Worm (Caenorhabditis elegans) whole organism, L1 larva: ENCODE results near the gene rer-1.
A peak's percentile ranks its signal among the peaks of the same experiment; 100 is the strongest.

ENCODE experiments used
- C16A3.4 ChIP-seq: fragments of 150-350 bp; optimal IDR thresholded peaks from 2 replicates; lab custom pipeline; 2014; ENCODE audit warnings: missing biosample characterization, missing genetic modification characterization
- aha-1 ChIP-seq: fragments of 150-350 bp; optimal IDR thresholded peaks from 2 replicates; lab custom pipeline; 2014; ENCODE audit warnings: missing biosample characterization, missing genetic modification characterization
- aly-2 ChIP-seq: fragments of 150-350 bp; optimal IDR thresholded peaks from 2 replicates; lab custom pipeline; 2014; ENCODE audit warnings: missing biosample characterization, missing genetic modification characterization
- ama-1 ChIP-seq: fragments of 150-350 bp; optimal IDR thresholded peaks from 2 replicates; lab custom pipeline; 2014
- blmp-1 ChIP-seq: fragments of 150-350 bp; optimal IDR thresholded peaks from 2 replicates; lab custom pipeline; 2014; ENCODE audit warnings: missing biosample characterization, missing genetic modification characterization
- ceh-63 ChIP-seq: fragments of 200-800 bp; sonication (Bioruptor generic); optimal IDR thresholded peaks from 2 replicates; lab custom pipeline; 2018; ENCODE audit warnings: mild to moderate bottlenecking, missing genetic modification characterization, missing compliant biosample characterization
- ceh-90 ChIP-seq: sonication (generic microtip); optimal IDR thresholded peaks from 2 replicates; lab custom pipeline; 2016; ENCODE audit warnings: missing genetic modification characterization, missing compliant biosample characterization
- efl-1 ChIP-seq, 4 experiments: fragments of 150-350 bp; optimal IDR thresholded peaks in 3 of 4; peaks in 1 of 4; 1 replicate in 1 of 4; 2 replicates in 3 of 4; lab custom pipeline; 2014; ENCODE audit warnings: missing biosample characterization in 2 of 4, missing genetic modification characterization in 2 of 4, missing genetic modification reagents in 2 of 4
- efl-3 ChIP-seq: fragments of 200-800 bp; sonication (Bioruptor generic); optimal IDR thresholded peaks from 2 replicates; lab custom pipeline; 2018; ENCODE audit warnings: mild to moderate bottlenecking, missing genetic modification characterization, missing compliant biosample characterization
- egl-27 ChIP-seq, 2 experiments: fragments of 150-350 bp in 1 of 2; sonication (generic microtip); optimal IDR thresholded peaks; 3 replicates each; lab custom pipeline; 2017 to 2018; ENCODE audit warnings: missing biosample characterization in 2 of 2, missing genetic modification characterization in 2 of 2, missing genetic modification reagents in 2 of 2
- elt-3 ChIP-seq, 6 experiments: fragments of 150-350 bp in 1 of 6; sonication (generic microtip); optimal IDR thresholded peaks; 2 replicates each; lab custom pipeline; 2017 to 2018; ENCODE audit warnings: missing biosample characterization in 6 of 6, missing genetic modification characterization in 6 of 6, inconsistent platforms in 1 of 6
- fkh-8 ChIP-seq: sonication (generic microtip); optimal IDR thresholded peaks from 2 replicates; lab custom pipeline; 2016; ENCODE audit warnings: mild to moderate bottlenecking, missing genetic modification characterization, missing compliant biosample characterization
- grh-1 ChIP-seq: fragments of 200-800 bp; sonication (Bioruptor generic); IDR thresholded peaks from 2 replicates; pipeline ENCODE4 v1.3.6; 2022; ENCODE audit warnings: missing genetic modification reagents, missing genetic modification characterization, missing compliant biosample characterization
- isw-1 ChIP-seq: fragments of 200-800 bp; sonication (Bioruptor generic); IDR thresholded peaks from 2 replicates; pipeline ENCODE4 v1.3.6; 2022; ENCODE audit warnings: missing genetic modification characterization, missing compliant biosample characterization
- jun-1 ChIP-seq: fragments of 150-350 bp; optimal IDR thresholded peaks from 2 replicates; lab custom pipeline; 2014; ENCODE audit warnings: missing biosample characterization, missing genetic modification reagents, missing genetic modification characterization
- lin-13 ChIP-seq: fragments of 150-350 bp; optimal IDR thresholded peaks from 2 replicates; lab custom pipeline; 2014; ENCODE audit warnings: missing biosample characterization, missing genetic modification reagents, missing genetic modification characterization
- lin-14 ChIP-seq: fragments of 200-800 bp; sonication (Bioruptor generic); optimal IDR thresholded peaks from 2 replicates; lab custom pipeline; 2018; ENCODE audit warnings: mild to moderate bottlenecking, missing genetic modification characterization, moderate library complexity, missing compliant biosample characterization
- lin-15B ChIP-seq: fragments of 150-350 bp; sonication (generic microtip); optimal IDR thresholded peaks from 3 replicates; lab custom pipeline; 2014; ENCODE audit warnings: missing biosample characterization, missing genetic modification characterization
- lin-35 ChIP-seq, 2 experiments: fragments of 150-350 bp; optimal IDR thresholded peaks; 2 replicates each; lab custom pipeline; 2014; ENCODE audit warnings: missing biosample characterization in 2 of 2, missing genetic modification characterization in 2 of 2, missing genetic modification reagents in 2 of 2
- lin-39 ChIP-seq: fragments of 150-350 bp; optimal IDR thresholded peaks from 2 replicates; lab custom pipeline; 2014; ENCODE audit warnings: missing biosample characterization, missing genetic modification reagents, missing genetic modification characterization
- lir-3 ChIP-seq: sonication (generic microtip); optimal IDR thresholded peaks from 2 replicates; lab custom pipeline; 2016; ENCODE audit warnings: mild to moderate bottlenecking, missing genetic modification characterization, moderate library complexity, missing compliant biosample characterization; ENCODE audit not compliant: poor library complexity
- lsy-2 ChIP-seq, 2 experiments: fragments of 150-350 bp; optimal IDR thresholded peaks; 2 replicates each; lab custom pipeline; 2014; ENCODE audit warnings: missing biosample characterization in 2 of 2, missing genetic modification characterization in 2 of 2
- mep-1 ChIP-seq: fragments of 150-350 bp; optimal IDR thresholded peaks from 2 replicates; lab custom pipeline; 2014; ENCODE audit warnings: missing biosample characterization, missing genetic modification characterization
- nhr-19 ChIP-seq: fragments of 200-800 bp; sonication (Bioruptor generic); conservative IDR thresholded peaks from 2 replicates; pipeline ENCODE4 v1.3.6; 2022; ENCODE audit warnings: missing genetic modification characterization, missing compliant biosample characterization
- nhr-20 ChIP-seq: sonication (generic microtip); optimal IDR thresholded peaks from 2 replicates; lab custom pipeline; 2016; ENCODE audit warnings: mild to moderate bottlenecking, missing genetic modification characterization, missing compliant biosample characterization
- nhr-47 ChIP-seq: sonication (generic microtip); optimal IDR thresholded peaks from 2 replicates; lab custom pipeline; 2016; ENCODE audit warnings: mild to moderate bottlenecking, missing genetic modification characterization, moderate library complexity, missing compliant biosample characterization
- nhr-71 ChIP-seq: sonication (generic microtip); optimal IDR thresholded peaks from 2 replicates; lab custom pipeline; 2016; ENCODE audit warnings: mild to moderate bottlenecking, missing genetic modification characterization, moderate library complexity, missing compliant biosample characterization
- nhr-77 ChIP-seq: fragments of 150-350 bp; optimal IDR thresholded peaks from 2 replicates; lab custom pipeline; 2014; ENCODE audit warnings: missing biosample characterization, missing genetic modification characterization
- nhr-84 ChIP-seq: sonication (generic microtip); optimal IDR thresholded peaks from 2 replicates; lab custom pipeline; 2017; ENCODE audit warnings: missing biosample characterization, missing genetic modification characterization
- nhr-85 ChIP-seq: sonication (generic microtip); peaks from one replicate; lab custom pipeline; 2016; ENCODE audit warnings: missing genetic modification characterization, inconsistent platforms, missing compliant biosample characterization
- nhr-90 ChIP-seq: sonication (generic microtip); optimal IDR thresholded peaks from 2 replicates; lab custom pipeline; 2016; ENCODE audit warnings: mild to moderate bottlenecking, missing genetic modification characterization, missing compliant biosample characterization; ENCODE audit not compliant: poor library complexity
- rnt-1 ChIP-seq: sonication (generic microtip); optimal IDR thresholded peaks from 2 replicates; lab custom pipeline; 2016; ENCODE audit warnings: mild to moderate bottlenecking, missing genetic modification characterization, moderate library complexity, missing compliant biosample characterization
- snu-23 ChIP-seq: sonication (generic microtip); optimal IDR thresholded peaks from 2 replicates; lab custom pipeline; 2016; ENCODE audit warnings: missing genetic modification characterization, missing compliant biosample characterization
- sup-37 ChIP-seq: fragments of 200-800 bp; sonication (Bioruptor generic); optimal IDR thresholded peaks from 2 replicates; lab custom pipeline; 2018; ENCODE audit warnings: mild to moderate bottlenecking, missing genetic modification characterization, missing compliant biosample characterization
- tbx-2 ChIP-seq: sonication (generic microtip); optimal IDR thresholded peaks from 2 replicates; lab custom pipeline; 2016; ENCODE audit warnings: missing genetic modification characterization, missing compliant biosample characterization
- ztf-4 ChIP-seq: fragments of 150-350 bp; optimal IDR thresholded peaks from 2 replicates; lab custom pipeline; 2014; ENCODE audit warnings: missing biosample characterization, missing genetic modification characterization

rer-1 gene

ce11 chrII:8820126-8820972 lies 9.2 kb downstream of the rer-1 start:
- TF ChIP-seq nhr-90 (tag; lab: Kevin White, UChicago) (no peak), lir-3 (tag; lab: Kevin White, UChicago) (peak; percentile 28), lin-39 (tag; lab: Kevin White, UChicago) (no peak), lin-15B (tag; lab: Kevin White, UChicago) (peak; percentile 8), nhr-19 (GFP tag; lab: Robert Waterston, UW) (peak; percentile 31; the same call in 1 of the 2 replicates), egl-27 (tag; optimal IDR thresholded peaks at IDR 0.05; lab: Kevin White, UChicago) (no peak), nhr-84 (tag; lab: Kevin White, UChicago) (no peak), nhr-77 (tag; lab: Kevin White, UChicago) (no peak), C16A3.4 (tag; lab: Kevin White, UChicago) (no peak), ztf-4 (tag; lab: Kevin White, UChicago) (peak; percentile 0), lin-14 (GFP tag; lab: Kevin White, UChicago) (peak; percentile 4), nhr-71 (tag; lab: Kevin White, UChicago) (peak; percentile 35), snu-23 (GFP tag; lab: Kevin White, UChicago) (peak; percentile 4), jun-1 (tag; lab: Kevin White, UChicago) (no peak), sup-37 (GFP tag; lab: Kevin White, UChicago) (no peak), tbx-2 (tag; lab: Kevin White, UChicago) (peak; percentile 42), ama-1 (lab: Kevin White, UChicago) (peak; percentile 46), nhr-47 (peak; percentile 48), efl-1 (optimal IDR thresholded peaks at IDR 0.05; lab: Kevin White, UChicago) (peak in 1 of 2 experiments; percentile 1), efl-1 (GFP tag; optimal IDR thresholded peaks at IDR 0.05 in 1 of 2; lab: Kevin White, UChicago) (peak in 1 of 2 experiments; percentile 89), nhr-85 (tag; lab: Kevin White, UChicago) (peak; percentile 73), ceh-90 (tag; lab: Kevin White, UChicago) (no peak), aha-1 (tag; lab: Kevin White, UChicago) (no peak), aly-2 (tag; lab: Kevin White, UChicago) (peak; percentile 35), ceh-63 (GFP tag; lab: Kevin White, UChicago) (no peak), mep-1 (tag; lab: Kevin White, UChicago) (no peak), fkh-8 (tag; lab: Kevin White, UChicago) (no peak), lin-13 (peak; percentile 3), lin-35 (GFP tag; optimal IDR thresholded peaks at IDR 0.05; lab: Kevin White, UChicago) (peak in 1 of 2 experiments; percentile 48), grh-1 (0 out of 2 replicates have a peak, but pooled peaks have one; percentile 25), isw-1 (GFP tag; lab: Robert Waterston, UW) (no peak), efl-3 (GFP tag; lab: Kevin White, UChicago) (no peak), nhr-20 (tag; lab: Kevin White, UChicago) (peak; percentile 57), elt-3 (tag; optimal IDR thresholded peaks at IDR 0.05; lab: Kevin White, UChicago) (peak in 3 of 6 experiments; percentile 30 to 61 (median 33)), blmp-1 (tag; lab: Kevin White, UChicago) (peak; percentile 33), rnt-1 (tag; lab: Kevin White, UChicago) (peak; percentile 9)

ce11 chrII:8821140-8821595 lies 10.0 kb downstream of the rer-1 start, which contains the start of gene F46C5.1:
Gene F46C5.1 (minus strand): TSS chrII:8821190.
- TF ChIP-seq elt-3 (tag; optimal IDR thresholded peaks at IDR 0.05; lab: Kevin White, UChicago) = peak in 2 of 6 experiments; percentile 6 to 25
- peak in 1 of 2 experiments; percentile 68 for TF ChIP-seq lsy-2 (tag; optimal IDR thresholded peaks at IDR 0.05; lab: Kevin White, UChicago)
- TF ChIP-seq blmp-1 (tag; lab: Kevin White, UChicago) = peak; percentile 63
- peak; percentile 2 for TF ChIP-seq C16A3.4 (tag; lab: Kevin White, UChicago)
- no peak for TF ChIP-seq sup-37 (GFP tag; lab: Kevin White, UChicago)
